Worm (Caenorhabditis elegans) whole organism, L4/young adult: ENCODE results near the gene D1086.11.

Experiments used
- W03F9.2 ChIP-seq: fragments of 150-350 bp; optimal IDR thresholded peaks from 2 replicates; lab custom pipeline; 2014; ENCODE audit warnings: missing biosample characterization, missing genetic modification characterization
- dao-5 ChIP-seq: sonication (generic microtip); optimal IDR thresholded peaks from 2 replicates; lab custom pipeline; 2016; ENCODE audit warnings: missing genotype, missing genetic modification characterization, moderate library complexity, missing compliant biosample characterization
- him-1 ChIP-seq: sonication (generic microtip); optimal IDR thresholded peaks from 2 replicates; lab custom pipeline; 2016; ENCODE audit warnings: missing genotype, missing genetic modification reagents, missing genetic modification characterization, missing compliant biosample characterization

The D1086.11 gene

ce11 chrV:14079501-14079900, 5.2 kb downstream of the D1086.11 start, which contains the start of gene D1086.6:
TSS of gene D1086.6 (plus strand) at chrV:14079801.
- TF ChIP-seq W03F9.2 (tag; lab: Kevin White, UChicago) (no peak), dao-5 (tag; lab: Kevin White, UChicago) (no peak), him-1 (tag; lab: Kevin White, UChicago) (no peak)

- TF ChIP-seq W03F9.2 (tag; lab: Kevin White, UChicago): no peak
- no peak for TF ChIP-seq dao-5 (tag; lab: Kevin White, UChicago)
- TF ChIP-seq him-1 (tag; lab: Kevin White, UChicago): no peak
Measured at ce11 chrV:14082453-14082852, 8.2 kb downstream of the D1086.11 start, which contains the start of gene D1086.10. TSS of gene D1086.10 (plus strand) at chrV:14082753.

DNA sequence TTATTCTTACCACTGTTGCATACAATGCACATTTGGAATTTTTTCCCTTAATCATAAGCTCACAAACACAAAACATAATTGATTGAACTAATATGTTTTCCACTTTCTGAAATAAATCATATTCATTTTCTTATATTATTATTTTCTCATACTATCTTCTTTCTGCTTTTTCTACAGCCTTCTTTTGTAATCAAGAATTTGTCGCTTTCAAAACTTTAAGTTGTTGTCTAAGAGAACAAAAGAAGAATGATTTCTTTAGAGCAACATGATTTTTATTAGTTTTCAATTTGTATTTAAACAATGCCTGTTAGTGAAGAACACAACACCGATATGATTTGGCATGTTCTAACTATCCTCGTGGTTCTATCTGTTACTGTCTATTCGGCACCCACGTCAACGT, 9.7 kb downstream of the D1086.11 start, which contains the start of gene D1086.7:
Gene D1086.7 (plus strand): TSS at position 301 of the 400 bp plus-strand sequence.
- TF ChIP-seq W03F9.2 (tag; lab: Kevin White, UChicago) (no peak), dao-5 (tag; lab: Kevin White, UChicago) (no peak), him-1 (tag; lab: Kevin White, UChicago) (no peak)

DNA sequence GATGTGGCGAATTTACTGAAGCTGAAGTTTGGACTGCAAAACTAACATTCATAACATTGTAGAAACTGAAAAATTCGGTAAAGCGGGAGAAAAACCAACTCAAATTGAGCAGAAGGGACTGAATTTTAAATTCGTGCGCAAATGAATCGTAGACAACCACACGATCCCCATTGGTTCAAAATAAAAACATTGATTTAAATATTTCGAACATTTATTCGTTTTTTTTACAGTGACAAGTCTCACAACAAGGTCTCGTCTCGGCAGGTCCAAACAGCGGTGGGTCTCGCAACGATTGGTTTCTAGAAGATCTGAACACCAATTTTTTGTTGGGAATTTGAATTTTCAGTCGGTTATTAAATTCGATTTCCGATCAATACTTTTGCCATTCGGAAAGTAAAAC, 11.3 kb downstream of the D1086.11 start, which contains the start of gene D1086.18:
Gene D1086.18 (plus strand): TSS at position 301 of the 400 bp plus-strand sequence.
- no peak for TF ChIP-seq dao-5 (tag; lab: Kevin White, UChicago)
- TF ChIP-seq W03F9.2 (tag; lab: Kevin White, UChicago): no peak
- no peak for TF ChIP-seq him-1 (tag; lab: Kevin White, UChicago)

DNA sequence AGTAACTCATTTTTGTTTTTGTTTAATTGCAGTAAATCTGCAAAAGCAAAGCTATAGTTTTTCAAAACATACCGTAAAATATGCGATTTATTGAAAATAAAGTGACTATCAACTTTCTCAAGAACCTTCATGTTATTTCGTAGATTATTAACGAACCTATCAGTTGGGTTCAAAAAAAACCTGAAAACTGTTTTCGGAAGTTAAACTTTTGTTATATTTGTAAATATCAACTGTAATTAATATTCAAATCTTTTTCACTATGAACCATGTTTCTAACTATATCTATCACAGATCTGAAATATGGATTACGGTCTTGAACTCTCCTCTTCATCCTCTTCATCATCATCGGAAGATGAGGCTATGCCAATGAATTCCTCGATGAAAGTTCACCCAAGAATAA, 13.8 kb downstream of the D1086.11 start, which contains the start of gene D1086.19:
Gene D1086.19 (plus strand): TSS at position 301 of the 400 bp plus-strand sequence.
- no peak for TF ChIP-seq him-1 (tag; lab: Kevin White, UChicago)
- no peak for TF ChIP-seq W03F9.2 (tag; lab: Kevin White, UChicago)
- TF ChIP-seq dao-5 (tag; lab: Kevin White, UChicago): no peak

DNA sequence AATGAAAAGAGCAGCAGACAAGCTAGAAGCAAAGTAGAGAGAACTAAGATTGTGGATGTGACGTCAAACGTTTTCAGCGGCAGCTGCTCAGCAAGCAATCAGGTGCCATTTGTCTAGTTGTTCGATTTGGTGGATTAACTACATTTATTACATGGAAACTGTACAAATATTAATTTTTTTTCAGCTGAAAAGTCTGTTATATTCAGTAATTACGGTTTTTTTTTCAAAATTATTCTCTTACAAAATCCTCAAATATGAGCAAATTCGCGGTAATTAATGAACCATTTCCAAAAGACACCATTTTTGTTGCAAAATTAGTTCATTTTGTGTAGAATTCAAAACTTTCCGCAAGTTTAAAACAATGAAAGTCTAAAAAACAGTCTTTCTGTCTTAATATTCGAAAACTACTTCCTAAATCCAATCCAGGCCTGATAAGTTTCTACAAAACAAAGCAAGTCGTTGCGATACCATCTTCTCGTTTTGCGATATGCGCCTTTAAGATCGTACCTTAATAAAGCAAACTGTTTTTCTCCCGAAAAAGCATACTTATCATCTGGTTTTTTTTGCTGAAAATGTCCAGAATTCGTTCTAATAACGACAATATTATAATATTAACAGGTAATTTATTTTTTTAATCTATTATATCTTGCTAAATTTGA, 16.2 kb downstream of the D1086.11 start, which contains the start of the genes D1086.5 and him-5:
Gene D1086.5 (minus strand): TSS at position 51 of the 659 bp plus-strand sequence.
Gene him-5 (plus strand): TSS at position 118 of the 659 bp plus-strand sequence.
- TF ChIP-seq W03F9.2 (tag; lab: Kevin White, UChicago): no peak
- TF ChIP-seq him-1 (tag; lab: Kevin White, UChicago): no peak
- no peak for TF ChIP-seq dao-5 (tag; lab: Kevin White, UChicago)

DNA sequence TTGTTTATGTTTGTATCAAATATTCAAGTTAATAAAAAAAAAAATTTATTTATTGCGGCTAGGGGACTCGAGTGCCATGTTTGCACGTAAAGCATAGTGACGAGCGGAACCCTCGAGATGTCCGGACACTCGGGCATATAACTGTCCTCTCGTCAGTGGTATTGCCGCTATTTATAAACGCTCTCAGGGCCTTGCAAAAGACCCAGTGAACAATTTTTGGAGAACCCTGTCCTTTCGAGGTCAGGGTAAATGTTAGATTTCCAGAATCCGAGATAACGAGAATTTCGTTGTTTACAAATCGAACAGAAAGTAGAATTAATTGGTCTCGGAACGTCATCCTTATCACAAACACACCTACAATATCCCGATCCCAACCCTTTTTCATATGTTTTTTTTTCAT, 18.1 kb downstream of the D1086.11 start, which contains the start of gene D1086.3:
Gene D1086.3 (plus strand): TSS at position 390 of the 400 bp plus-strand sequence.
- TF ChIP-seq dao-5 (tag; lab: Kevin White, UChicago) (no peak), him-1 (tag; lab: Kevin White, UChicago) (no peak), W03F9.2 (tag; lab: Kevin White, UChicago) (no peak)

DNA sequence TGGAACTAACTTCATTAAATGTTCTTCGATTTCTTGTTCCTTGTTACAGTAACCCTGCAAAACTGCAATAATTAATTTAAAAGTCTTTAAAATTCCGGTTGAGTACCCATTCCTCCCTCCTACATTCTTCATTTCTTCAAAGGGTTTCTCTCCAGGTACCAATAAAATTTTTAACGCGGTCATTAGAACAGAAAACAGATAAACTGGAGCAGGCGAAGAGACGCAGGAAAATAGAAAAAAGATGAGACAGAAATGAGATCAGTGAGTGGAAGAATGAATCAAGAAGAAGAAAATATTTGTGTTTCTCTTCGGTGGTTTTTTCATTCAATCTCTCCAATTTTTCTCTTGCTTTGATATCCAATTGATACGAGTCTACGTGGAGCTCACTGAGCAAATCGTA, 19.5 kb downstream of the D1086.11 start, which contains the start of gene D1086.8:
Gene D1086.8 (plus strand): TSS at position 301 of the 400 bp plus-strand sequence.
- TF ChIP-seq W03F9.2 (tag; lab: Kevin White, UChicago): no peak
- TF ChIP-seq dao-5 (tag; lab: Kevin White, UChicago): no peak
- TF ChIP-seq him-1 (tag; lab: Kevin White, UChicago): no peak

- TF ChIP-seq him-1 (tag; lab: Kevin White, UChicago) (no peak), W03F9.2 (tag; lab: Kevin White, UChicago) (no peak), dao-5 (tag; lab: Kevin White, UChicago) (no peak)
Measured at ce11 chrV:14094546-14094945, 20.3 kb downstream of the D1086.11 start.

DNA sequence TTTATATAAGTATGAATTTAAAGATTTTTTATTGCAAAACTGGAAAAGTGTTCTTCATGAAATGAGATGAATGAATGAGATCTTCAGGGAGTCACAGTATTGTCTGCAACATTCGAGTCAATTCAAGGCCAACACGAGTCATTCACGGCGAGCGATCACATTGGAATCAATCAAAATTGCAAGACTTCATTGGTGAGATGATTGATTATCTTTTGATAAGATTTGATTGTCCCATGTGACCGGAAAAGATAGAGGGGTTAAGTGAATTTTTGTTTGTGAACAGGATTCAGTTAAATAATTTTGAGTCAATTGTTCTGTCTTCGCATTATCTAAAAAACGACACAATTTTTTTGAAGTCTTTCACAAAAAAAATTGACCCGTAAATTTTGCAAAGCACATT, 20.7 kb downstream of the D1086.11 start:
- TF ChIP-seq W03F9.2 (tag; lab: Kevin White, UChicago): no peak
- TF ChIP-seq dao-5 (tag; lab: Kevin White, UChicago): no peak
- no peak for TF ChIP-seq him-1 (tag; lab: Kevin White, UChicago)

DNA sequence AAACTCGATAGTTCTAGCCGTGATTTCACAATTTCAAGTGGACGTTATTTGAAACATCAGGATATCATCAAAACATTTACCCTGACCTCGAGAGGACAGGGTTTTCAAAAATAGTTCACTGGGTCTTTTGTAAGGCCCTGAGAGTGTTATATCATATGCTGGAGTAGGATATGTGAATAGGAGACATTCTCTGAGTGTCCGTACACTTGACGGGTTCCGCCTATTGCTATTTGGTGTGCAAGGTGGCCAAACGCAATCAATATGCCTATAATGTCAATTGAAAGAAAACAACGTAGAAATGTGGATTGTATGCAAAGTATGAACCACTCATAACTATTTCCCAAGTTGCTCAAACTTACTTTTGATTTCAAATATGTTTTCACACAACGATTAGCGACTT, 23.1 kb downstream of the D1086.11 start:
- TF ChIP-seq dao-5 (tag; lab: Kevin White, UChicago) (no peak), W03F9.2 (tag; lab: Kevin White, UChicago) (no peak), him-1 (tag; lab: Kevin White, UChicago) (no peak)

DNA sequence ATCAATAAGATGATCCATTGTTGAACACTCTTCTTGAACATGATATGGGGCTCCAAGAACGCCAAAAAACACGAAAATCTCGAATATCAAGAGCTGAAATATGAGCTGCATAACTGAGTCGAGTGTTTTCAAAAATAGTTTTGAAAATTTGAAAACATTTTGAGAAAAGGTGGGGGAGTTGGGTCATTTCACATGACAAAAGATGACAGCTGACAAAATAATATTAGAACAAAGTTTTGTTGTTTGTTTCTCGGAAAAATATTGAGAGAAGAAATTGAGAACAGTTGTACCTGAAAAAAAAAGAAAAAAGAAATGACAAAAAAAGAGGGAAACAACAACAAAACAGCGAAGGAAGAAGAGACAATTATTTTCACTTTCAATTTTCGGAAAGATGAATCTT, 24.3 kb downstream of the D1086.11 start, which contains the start of the genes D1086.2 and D1086.1:
Gene D1086.2 (minus strand): TSS at position 150 of the 400 bp plus-strand sequence.
Gene D1086.1 (plus strand): TSS at position 340 of the 400 bp plus-strand sequence.
- TF ChIP-seq him-1 (tag; lab: Kevin White, UChicago) (no peak), dao-5 (tag; lab: Kevin White, UChicago) (no peak), W03F9.2 (tag; lab: Kevin White, UChicago) (no peak)

DNA sequence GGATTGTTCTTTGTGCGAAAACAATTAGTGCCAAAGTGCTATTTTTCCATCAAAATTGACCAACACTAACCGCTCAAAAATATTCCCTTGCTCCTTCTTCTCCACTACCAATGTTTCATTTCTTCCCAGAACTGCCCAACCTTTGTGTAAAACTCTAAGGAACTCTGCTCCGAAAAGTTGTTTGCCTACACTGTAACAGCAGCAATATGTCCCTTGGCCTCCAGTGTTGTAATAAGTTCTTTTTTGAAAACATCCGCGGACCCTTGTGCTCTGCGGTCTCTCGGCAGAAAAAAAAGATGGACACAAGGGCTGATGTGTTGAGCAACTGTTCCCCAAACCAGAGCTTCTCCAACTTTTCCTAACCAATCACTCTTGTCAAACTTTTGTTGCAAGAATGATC, 26.6 kb downstream of the D1086.11 start, which contains the start of gene D1086.12:
Gene D1086.12 (plus strand): TSS at position 301 of the 400 bp plus-strand sequence.
- TF ChIP-seq him-1 (tag; lab: Kevin White, UChicago) (no peak), W03F9.2 (tag; lab: Kevin White, UChicago) (no peak), dao-5 (tag; lab: Kevin White, UChicago) (no peak)
